Worm (Caenorhabditis elegans) whole organism, midembryonic: ENCODE results near the gene chil-5.
A peak's percentile ranks its signal among the peaks of the same experiment; 100 is the strongest.

Experiments
- T22C8.4 ChIP-seq: fragments of 200-800 bp; sonication (Bioruptor generic); IDR thresholded peaks from 2 replicates; pipeline ENCODE4 v1.3.6; 2022; ENCODE audit warnings: missing genetic modification characterization, missing compliant biosample characterization
- cog-1 ChIP-seq: sonication (generic microtip); optimal IDR thresholded peaks from 2 replicates; lab custom pipeline; 2016; ENCODE audit warnings: missing genetic modification characterization, missing compliant biosample characterization
- flt-1 ChIP-seq: fragments of 200-800 bp; sonication (Bioruptor generic); IDR thresholded peaks from 2 replicates; pipeline ENCODE4 v1.3.6; 2022; ENCODE audit warnings: missing genetic modification characterization, missing compliant biosample characterization
- klf-2 ChIP-seq: fragments of 200-800 bp; sonication (Bioruptor generic); conservative IDR thresholded peaks from 2 replicates; pipeline ENCODE4 v1.3.6; 2022; ENCODE audit warnings: missing genetic modification reagents, missing genetic modification characterization, missing compliant biosample characterization
- med-1 ChIP-seq: sonication (generic microtip); optimal IDR thresholded peaks from 2 replicates; lab custom pipeline; 2017; ENCODE audit warnings: missing genetic modification characterization, mild to moderate bottlenecking, missing compliant biosample characterization, antibody characterized with exemption, missing genetic modification reagents; ENCODE audit not compliant: insufficient read depth
- ref-1 ChIP-seq: fragments of 200-800 bp; sonication (Bioruptor generic); conservative IDR thresholded peaks from 2 replicates; pipeline ENCODE4 v1.3.6; 2022; ENCODE audit warnings: missing genetic modification reagents, missing genetic modification characterization, missing compliant biosample characterization
- tab-1 ChIP-seq: fragments of 200-800 bp; sonication (Bioruptor generic); IDR thresholded peaks from 2 replicates; pipeline ENCODE4 v1.3.6; 2022; ENCODE audit warnings: missing genetic modification characterization, missing compliant biosample characterization
- ztf-23 ChIP-seq: fragments of 200-800 bp; sonication (Bioruptor generic); IDR thresholded peaks from 2 replicates; pipeline ENCODE4 v1.3.6; 2022; ENCODE audit warnings: missing genetic modification reagents, missing genetic modification characterization, missing compliant biosample characterization
- ztf-29 ChIP-seq: fragments of 200-800 bp; sonication (Bioruptor generic); IDR thresholded peaks from 2 replicates; pipeline ENCODE4 v1.3.6; 2022; ENCODE audit warnings: missing genetic modification reagents, missing genetic modification characterization, missing compliant biosample characterization

chil-5 gene

ce11 chrII:9838260-9838935 lies 21.1 kb downstream of the chil-5 start, which contains the start of gene arrd-4:
TSS of gene arrd-4 (minus strand) at chrII:9838310.
- TF ChIP-seq T22C8.4 (GFP tag; lab: Robert Waterston, UW) = no peak
- no peak for TF ChIP-seq cog-1 (tag; lab: Kevin White, UChicago)
- 0 out of 2 replicates have a peak, but pooled peaks have one; percentile 7 for TF ChIP-seq tab-1 (GFP tag; lab: Robert Waterston, UW)
- no peak for TF ChIP-seq ztf-29
- TF ChIP-seq ztf-23 = no peak
- no peak for TF ChIP-seq klf-2 (GFP tag; lab: Robert Waterston, UW)
- TF ChIP-seq flt-1 (GFP tag; lab: Robert Waterston, UW) = no peak
- no peak for TF ChIP-seq med-1 (GFP tag; lab: Kevin White, UChicago)

- TF ChIP-seq med-1 (GFP tag; lab: Kevin White, UChicago) = no peak
- no peak for TF ChIP-seq ztf-29
- no peak for TF ChIP-seq T22C8.4 (GFP tag; lab: Robert Waterston, UW)
- no peak for TF ChIP-seq klf-2 (GFP tag; lab: Robert Waterston, UW)
- TF ChIP-seq cog-1 (tag; lab: Kevin White, UChicago) = no peak
- no peak for TF ChIP-seq ref-1 (GFP tag; lab: Robert Waterston, UW)
- no peak for TF ChIP-seq tab-1 (GFP tag; lab: Robert Waterston, UW)
- TF ChIP-seq flt-1 (GFP tag; lab: Robert Waterston, UW) = no peak
- no peak for TF ChIP-seq ztf-23
Measured at ce11 chrII:9835958-9836357, 23.5 kb downstream of the chil-5 start.

ce11 chrII:9834921-9835320 lies 24.6 kb downstream of the chil-5 start, which contains the start of gene arrd-5:
TSS of gene arrd-5 (plus strand) at chrII:9835221.
- TF ChIP-seq ztf-23 = no peak
- TF ChIP-seq ztf-29 = no peak
- TF ChIP-seq cog-1 (tag; lab: Kevin White, UChicago) = no peak
- no peak for TF ChIP-seq tab-1 (GFP tag; lab: Robert Waterston, UW)
- no peak for TF ChIP-seq med-1 (GFP tag; lab: Kevin White, UChicago)
- no peak for TF ChIP-seq flt-1 (GFP tag; lab: Robert Waterston, UW)
- no peak for TF ChIP-seq ref-1 (GFP tag; lab: Robert Waterston, UW)
- no peak for TF ChIP-seq klf-2 (GFP tag; lab: Robert Waterston, UW)
- TF ChIP-seq T22C8.4 (GFP tag; lab: Robert Waterston, UW) = no peak

ce11 chrII:9833855-9834254 lies 25.6 kb downstream of the chil-5 start, which contains the start of gene ZK938.3:
TSS of gene ZK938.3 (minus strand) at chrII:9833955.
- TF ChIP-seq ref-1 (GFP tag; lab: Robert Waterston, UW) = no peak
- no peak for TF ChIP-seq cog-1 (tag; lab: Kevin White, UChicago)
- TF ChIP-seq med-1 (GFP tag; lab: Kevin White, UChicago) = no peak
- TF ChIP-seq klf-2 (GFP tag; lab: Robert Waterston, UW) = no peak
- no peak for TF ChIP-seq T22C8.4 (GFP tag; lab: Robert Waterston, UW)
- no peak for TF ChIP-seq ztf-29
- no peak for TF ChIP-seq ztf-23
- TF ChIP-seq tab-1 (GFP tag; lab: Robert Waterston, UW) = no peak
- TF ChIP-seq flt-1 (GFP tag; lab: Robert Waterston, UW) = no peak

- TF ChIP-seq ref-1 (GFP tag; lab: Robert Waterston, UW) = no peak
- TF ChIP-seq tab-1 (GFP tag; lab: Robert Waterston, UW) = no peak
- no peak for TF ChIP-seq cog-1 (tag; lab: Kevin White, UChicago)
- no peak for TF ChIP-seq flt-1 (GFP tag; lab: Robert Waterston, UW)
- no peak for TF ChIP-seq ztf-23
- no peak for TF ChIP-seq med-1 (GFP tag; lab: Kevin White, UChicago)
Measured at ce11 chrII:9831033-9831432, 28.4 kb downstream of the chil-5 start, which contains the start of gene ZK938.12. TSS of gene ZK938.12 (plus strand) at chrII:9831333.

- TF ChIP-seq klf-2 (GFP tag; lab: Robert Waterston, UW) (no peak), T22C8.4 (GFP tag; lab: Robert Waterston, UW) (no peak), tab-1 (GFP tag; lab: Robert Waterston, UW) (no peak), ref-1 (GFP tag; lab: Robert Waterston, UW) (no peak), cog-1 (tag; lab: Kevin White, UChicago) (no peak), ztf-23 (no peak), med-1 (GFP tag; lab: Kevin White, UChicago) (no peak), flt-1 (GFP tag; lab: Robert Waterston, UW) (no peak), ztf-29 (no peak)
Measured at ce11 chrII:9829108-9829507, 30.4 kb downstream of the chil-5 start, which contains the start of gene ZK938.1. TSS of gene ZK938.1 (plus strand) at chrII:9829408.

ce11 chrII:9828502-9828901 lies 31.0 kb downstream of the chil-5 start:
- TF ChIP-seq T22C8.4 (GFP tag; lab: Robert Waterston, UW) = no peak
- no peak for TF ChIP-seq ztf-29
- TF ChIP-seq flt-1 (GFP tag; lab: Robert Waterston, UW) = no peak
- TF ChIP-seq ztf-23 = no peak
- TF ChIP-seq klf-2 (GFP tag; lab: Robert Waterston, UW) = no peak
- TF ChIP-seq ref-1 (GFP tag; lab: Robert Waterston, UW) = no peak
- no peak for TF ChIP-seq med-1 (GFP tag; lab: Kevin White, UChicago)
- no peak for TF ChIP-seq tab-1 (GFP tag; lab: Robert Waterston, UW)
- no peak for TF ChIP-seq cog-1 (tag; lab: Kevin White, UChicago)

- TF ChIP-seq flt-1 (GFP tag; lab: Robert Waterston, UW) (no peak), T22C8.4 (GFP tag; lab: Robert Waterston, UW) (no peak), ref-1 (GFP tag; lab: Robert Waterston, UW) (no peak), ztf-29 (no peak), tab-1 (GFP tag; lab: Robert Waterston, UW) (no peak), cog-1 (tag; lab: Kevin White, UChicago) (no peak), med-1 (GFP tag; lab: Kevin White, UChicago) (no peak), klf-2 (GFP tag; lab: Robert Waterston, UW) (no peak), ztf-23 (no peak)
Measured at ce11 chrII:9827852-9828251, 31.6 kb downstream of the chil-5 start, which contains the start of gene eyg-1. TSS of gene eyg-1 (minus strand) at chrII:9827952.

ce11 chrII:9826946-9827345 lies 32.5 kb downstream of the chil-5 start:
- TF ChIP-seq cog-1 (tag; lab: Kevin White, UChicago) (no peak), med-1 (GFP tag; lab: Kevin White, UChicago) (no peak), ztf-23 (no peak), ztf-29 (no peak), klf-2 (GFP tag; lab: Robert Waterston, UW) (no peak), tab-1 (GFP tag; lab: Robert Waterston, UW) (no peak), T22C8.4 (GFP tag; lab: Robert Waterston, UW) (no peak), ref-1 (GFP tag; lab: Robert Waterston, UW) (no peak), flt-1 (GFP tag; lab: Robert Waterston, UW) (no peak)
